Fruit fly (Drosophila melanogaster) whole organism, embryonic: Measurements from ENCODE around the gene Snapin.
A peak's percentile ranks its signal among the peaks of the same experiment; 100 is the strongest.

ENCODE experiments used
- Aef1 ChIP-seq: fragments of 200-800 bp; sonication (Bioruptor generic); IDR thresholded peaks from 3 replicates; pipeline ENCODE4 v1.3.6; 2022; ENCODE audit warnings: missing biosample characterization, missing genetic modification characterization
- Antp ChIP-seq: fragments of 200-800 bp; sonication (Bioruptor generic); optimal IDR thresholded peaks from 3 replicates; lab custom pipeline; 2016; ENCODE audit warnings: missing biosample characterization, missing genetic modification characterization
- Blimp-1 ChIP-seq: fragments of 200-800 bp; sonication (Bioruptor generic); optimal IDR thresholded peaks from 3 replicates; lab custom pipeline; 2018; ENCODE audit warnings: missing biosample characterization, missing genetic modification characterization, mild to moderate bottlenecking, moderate library complexity, missing genetic modification reagents
- BtbVII ChIP-seq: fragments of 200-800 bp; sonication (Bioruptor generic); optimal IDR thresholded peaks from 3 replicates; lab custom pipeline; 2017; ENCODE audit warnings: missing biosample characterization, mild to moderate bottlenecking, missing genetic modification characterization
- CG10209 ChIP-seq: fragments of 200-800 bp; sonication (Bioruptor generic); optimal IDR thresholded peaks from 3 replicates; lab custom pipeline; 2017; ENCODE audit warnings: missing biosample characterization, mild to moderate bottlenecking, missing genetic modification characterization, missing genetic modification reagents
- CG10462 ChIP-seq: fragments of 200-800 bp; sonication (Bioruptor generic); optimal IDR thresholded peaks from 2 replicates; lab custom pipeline; 2016; ENCODE audit warnings: missing biosample characterization, missing genetic modification characterization
- CG11695 ChIP-seq: fragments of 200-800 bp; sonication (Bioruptor generic); IDR thresholded peaks from 3 replicates; pipeline ENCODE4 v1.3.6; 2022; ENCODE audit warnings: missing biosample characterization, missing genetic modification characterization
- CG13287 ChIP-seq: fragments of 200-800 bp; sonication (Bioruptor generic); IDR thresholded peaks from 2 replicates; pipeline ENCODE4 v1.3.6; 2022; ENCODE audit warnings: missing biosample characterization, missing genetic modification characterization; ENCODE audit not compliant: partially characterized antibody
- CG16779 ChIP-seq: fragments of 200-800 bp; sonication (Bioruptor generic); IDR thresholded peaks from 2 replicates; pipeline ENCODE4 v1.3.6; 2022; ENCODE audit warnings: missing biosample characterization, missing genetic modification characterization
- CG16863 ChIP-seq: fragments of 200-800 bp; sonication (Bioruptor generic); optimal IDR thresholded peaks from 3 replicates; lab custom pipeline; 2016; ENCODE audit warnings: missing biosample characterization, missing genetic modification characterization
- CG17385 ChIP-seq: fragments of 200-800 bp; sonication (Bioruptor generic); optimal IDR thresholded peaks from 3 replicates; lab custom pipeline; 2018; ENCODE audit warnings: missing biosample characterization, mild to moderate bottlenecking, missing genetic modification characterization
- CG17829 ChIP-seq: fragments of 200-800 bp; optimal IDR thresholded peaks from 2 replicates; lab custom pipeline; 2019; ENCODE audit warnings: missing biosample characterization, mild to moderate bottlenecking, missing genetic modification characterization, moderate library complexity
- CG18619 ChIP-seq: fragments of 200-800 bp; sonication (Bioruptor generic); optimal IDR thresholded peaks from 3 replicates; lab custom pipeline; 2017; ENCODE audit warnings: missing biosample characterization, mild to moderate bottlenecking, missing genetic modification characterization
- CG2120 ChIP-seq: fragments of 200-800 bp; sonication (Bioruptor generic); optimal IDR thresholded peaks from 3 replicates; lab custom pipeline; 2016; ENCODE audit warnings: missing biosample characterization, missing genetic modification characterization
- CG31441 ChIP-seq: fragments of 200-800 bp; sonication (Bioruptor generic); IDR thresholded peaks from 2 replicates; pipeline ENCODE4 v1.3.6; 2022; ENCODE audit warnings: missing biosample characterization, missing genetic modification characterization
- CG3281 ChIP-seq: fragments of 200-800 bp; sonication (Bioruptor generic); optimal IDR thresholded peaks from 3 replicates; lab custom pipeline; 2017; ENCODE audit warnings: missing biosample characterization, mild to moderate bottlenecking, missing genetic modification characterization
- CG3847 ChIP-seq: fragments of 200-800 bp; sonication (Bioruptor generic); IDR thresholded peaks from 2 replicates; pipeline ENCODE4 v1.3.6; 2022; ENCODE audit warnings: missing biosample characterization, missing genetic modification characterization
- CG5953 ChIP-seq: fragments of 200-800 bp; sonication (Bioruptor generic); IDR thresholded peaks from 2 replicates; pipeline ENCODE4 v1.3.6; 2022; ENCODE audit warnings: missing biosample characterization, missing genetic modification characterization
- CG7556 ChIP-seq: fragments of 200-800 bp; sonication (Bioruptor generic); optimal IDR thresholded peaks from 2 replicates; lab custom pipeline; 2017; ENCODE audit warnings: missing biosample characterization, mild to moderate bottlenecking, missing genetic modification characterization
- CG9932 ChIP-seq: fragments of 200-800 bp; sonication (Bioruptor generic); IDR thresholded peaks from 2 replicates; pipeline ENCODE4 v1.3.6; 2022; ENCODE audit warnings: missing biosample characterization, missing genetic modification characterization
- D ChIP-seq, 2 experiments: fragments of 200-800 bp in 1 of 2; fragments of >200 bp in 1 of 2; sonication (Bioruptor generic) in 1 of 2; optimal IDR thresholded peaks; 2 replicates in 1 of 2; 3 replicates in 1 of 2; lab custom pipeline; 2017; ENCODE audit warnings: mild to moderate bottlenecking in 1 of 2, missing biosample characterization in 1 of 2, missing genetic modification characterization in 1 of 2, missing genetic modification reagents in 1 of 2
- Ets65A ChIP-seq: fragments of 200-800 bp; sonication (Bioruptor generic); peaks from one replicate; lab custom pipeline; 2016; ENCODE audit warnings: missing biosample characterization, missing genetic modification characterization
- Gsc ChIP-seq: fragments of 200-800 bp; sonication (Bioruptor generic); IDR thresholded peaks from 2 replicates; pipeline ENCODE4 v1.3.6; 2022; ENCODE audit warnings: missing biosample characterization, missing genetic modification characterization
- Gug ChIP-seq: fragments of 200-800 bp; sonication (Bioruptor generic); IDR thresholded peaks from 4 replicates; pipeline ENCODE4 v1.3.6; 2022; ENCODE audit warnings: missing biosample characterization, missing genetic modification characterization
- Hmr ChIP-seq: fragments of 200-800 bp; sonication (Bioruptor generic); optimal IDR thresholded peaks from 3 replicates; lab custom pipeline; 2017; ENCODE audit warnings: mild to moderate bottlenecking, missing biosample characterization, missing genetic modification reagents, missing genetic modification characterization
- Meics ChIP-seq: fragments of 200-800 bp; sonication (Bioruptor generic); optimal IDR thresholded peaks from 2 replicates; lab custom pipeline; 2017; ENCODE audit warnings: missing biosample characterization, mild to moderate bottlenecking, missing genetic modification characterization
- Mrtf ChIP-seq: fragments of 200-800 bp; sonication (Bioruptor generic); IDR thresholded peaks from 3 replicates; pipeline ENCODE4 v1.3.6; 2022; ENCODE audit warnings: missing biosample characterization, missing genetic modification characterization
- NFAT ChIP-seq: fragments of 200-800 bp; sonication (Bioruptor generic); IDR thresholded peaks from 2 replicates; pipeline ENCODE4 v1.3.6; 2022; ENCODE audit warnings: missing biosample characterization, missing genetic modification characterization
- Pdp1 ChIP-seq, 2 experiments: fragments of 200-800 bp; sonication (Bioruptor generic); optimal IDR thresholded peaks; 3 replicates each; lab custom pipeline; 2016; ENCODE audit warnings: missing biosample characterization in 2 of 2, missing genetic modification characterization in 2 of 2, mild to moderate bottlenecking in 1 of 2, moderate library complexity in 1 of 2
- Poxn ChIP-seq: fragments of 200-800 bp; sonication (Bioruptor generic); IDR thresholded peaks from 2 replicates; pipeline ENCODE4 v1.3.6; 2022; ENCODE audit warnings: missing biosample characterization, missing genetic modification characterization
- Rfx ChIP-seq: fragments of 200-800 bp; sonication (Bioruptor generic); IDR thresholded peaks from 2 replicates; pipeline ENCODE4 v1.3.6; 2022; ENCODE audit warnings: missing biosample characterization, missing genetic modification characterization
- Trl ChIP-seq, 3 experiments: fragments of >200 bp in 2 of 3; fragments of 200-800 bp in 1 of 3; sonication (Bioruptor generic) in 1 of 3; optimal IDR thresholded peaks; 2 replicates in 1 of 3; 3 replicates in 2 of 3; lab custom pipeline; 2016 to 2017; ENCODE audit warnings: missing biosample characterization in 1 of 3, missing genetic modification characterization in 1 of 3
- bcd ChIP-seq: fragments of 200-800 bp; sonication (Bioruptor generic); optimal IDR thresholded peaks from 2 replicates; lab custom pipeline; 2017; ENCODE audit warnings: missing biosample characterization, mild to moderate bottlenecking, missing genetic modification characterization
- dpn ChIP-seq, 2 experiments: fragments of 200-800 bp; sonication (Bioruptor generic); optimal IDR thresholded peaks; 3 replicates each; lab custom pipeline; 2016; ENCODE audit warnings: missing biosample characterization in 2 of 2, missing genetic modification characterization in 2 of 2
- ftz-f1 ChIP-seq: fragments of 200-800 bp; sonication (Bioruptor generic); optimal IDR thresholded peaks from 2 replicates; lab custom pipeline; 2016; ENCODE audit warnings: missing biosample characterization, missing genetic modification characterization
- gce ChIP-seq: fragments of 200-800 bp; sonication (Bioruptor generic); IDR thresholded peaks from 3 replicates; pipeline ENCODE4 v1.3.6; 2022; ENCODE audit warnings: missing biosample characterization, missing genetic modification characterization
- hkb ChIP-seq, 2 experiments: fragments of 200-800 bp in 1 of 2; fragments of >200 bp in 1 of 2; sonication (Bioruptor generic) in 1 of 2; IDR thresholded peaks in 1 of 2; optimal IDR thresholded peaks in 1 of 2; 2 replicates each; pipeline versions ENCODE4 v1.3.6 to Lab custom; 2017 to 2022; ENCODE audit warnings: missing biosample characterization in 1 of 2, missing genetic modification characterization in 1 of 2
- kah ChIP-seq: fragments of 200-800 bp; sonication (Bioruptor generic); optimal IDR thresholded peaks from 2 replicates; lab custom pipeline; 2018; ENCODE audit warnings: missing biosample characterization, mild to moderate bottlenecking, missing genetic modification characterization
- ken ChIP-seq: fragments of 200-800 bp; sonication (Bioruptor generic); IDR thresholded peaks from 3 replicates; pipeline ENCODE4 v1.3.6; 2022; ENCODE audit warnings: missing biosample characterization, missing genetic modification characterization
- lmd ChIP-seq: fragments of 200-800 bp; sonication (Bioruptor generic); IDR thresholded peaks from 2 replicates; pipeline ENCODE4 v1.3.6; 2022; ENCODE audit warnings: missing biosample characterization, missing genetic modification characterization
- sd ChIP-seq: fragments of 200-800 bp; sonication (Bioruptor generic); optimal IDR thresholded peaks from 3 replicates; lab custom pipeline; 2018; ENCODE audit warnings: missing biosample characterization, mild to moderate bottlenecking, missing genetic modification characterization, moderate library complexity
- slbo ChIP-seq: fragments of 200-800 bp; sonication (Bioruptor generic); IDR thresholded peaks from 2 replicates; pipeline ENCODE4 v1.3.6; 2022; ENCODE audit warnings: missing biosample characterization, missing genetic modification characterization
- sr ChIP-seq: fragments of 200-800 bp; sonication (Bioruptor generic); IDR thresholded peaks from 3 replicates; pipeline ENCODE4 v1.3.6; 2022; ENCODE audit warnings: missing biosample characterization, missing genetic modification characterization
- stwl ChIP-seq: fragments of 200-800 bp; sonication (Bioruptor generic); optimal IDR thresholded peaks from 3 replicates; lab custom pipeline; 2018; ENCODE audit warnings: missing biosample characterization, mild to moderate bottlenecking, missing genetic modification characterization, moderate library complexity
- trh ChIP-seq: fragments of 200-800 bp; sonication (Bioruptor generic); optimal IDR thresholded peaks from 2 replicates; lab custom pipeline; 2016; ENCODE audit warnings: missing biosample characterization, missing genetic modification characterization
- tup ChIP-seq: fragments of 200-800 bp; sonication (Bioruptor generic); optimal IDR thresholded peaks from 2 replicates; lab custom pipeline; 2016; ENCODE audit warnings: missing biosample characterization, mild to moderate bottlenecking, missing genetic modification characterization, moderate library complexity
- unpg ChIP-seq: fragments of 200-800 bp; sonication (Bioruptor generic); optimal IDR thresholded peaks from 3 replicates; lab custom pipeline; 2018; ENCODE audit warnings: missing biosample characterization, mild to moderate bottlenecking, missing genetic modification characterization, moderate library complexity
- wdn ChIP-seq: fragments of 200-800 bp; sonication (Bioruptor generic); IDR thresholded peaks from 2 replicates; pipeline ENCODE4 v1.3.6; 2022; ENCODE audit warnings: missing biosample characterization, missing genetic modification characterization
- zfh2 ChIP-seq: fragments of 200-800 bp; sonication (Bioruptor generic); optimal IDR thresholded peaks from 2 replicates; lab custom pipeline; 2016; ENCODE audit warnings: missing biosample characterization, missing genetic modification characterization

The Snapin gene

dm6 chr2L:2729882-2730281, 29.6 kb downstream of the Snapin start (continued):
- TF ChIP-seq Trl (optimal IDR thresholded peaks at IDR 0.05; lab: Kevin White, UChicago): no peak
- peak; percentile 6 for TF ChIP-seq Trl (GFP tag; optimal IDR thresholded peaks at IDR 0.05; lab: Kevin White, UChicago)
- TF ChIP-seq CG31441 (GFP tag; lab: Robert Waterston, UW): 0 out of 2 replicates have a peak, but pooled peaks have one; percentile 16
- peak; percentile 25 for TF ChIP-seq CG17385 (GFP tag; lab: Kevin White, UChicago)
- no peak for TF ChIP-seq gce (GFP tag; lab: Robert Waterston, UW)
- TF ChIP-seq Poxn (GFP tag; lab: Robert Waterston, UW): no peak
- TF ChIP-seq Ets65A (GFP tag; lab: Kevin White, UChicago): peak; percentile 73
- no peak for TF ChIP-seq D (optimal IDR thresholded peaks at IDR 0.05; lab: Kevin White, UChicago)
- TF ChIP-seq D (GFP tag; optimal IDR thresholded peaks at IDR 0.05; lab: Kevin White, UChicago): no peak
- TF ChIP-seq hkb (optimal IDR thresholded peaks at IDR 0.05; lab: Kevin White, UChicago): no peak
- peak; percentile 15; the same call in 1 of the 2 replicates for TF ChIP-seq hkb (GFP tag; IDR thresholded peaks at IDR 0.05; lab: Robert Waterston, UW)
- TF ChIP-seq CG7556 (GFP tag; lab: Kevin White, UChicago): no peak
- TF ChIP-seq slbo (GFP tag; lab: Robert Waterston, UW): peak; percentile 70
- TF ChIP-seq ftz-f1 (GFP tag; lab: Kevin White, UChicago): peak; percentile 58
- peak; percentile 35; the same call in 1 of the 3 replicates for TF ChIP-seq ken (GFP tag; lab: Robert Waterston, UW)
- TF ChIP-seq Hmr (GFP tag; lab: Kevin White, UChicago): peak; percentile 61
- TF ChIP-seq CG2120 (GFP tag; lab: Kevin White, UChicago): peak; percentile 62
- TF ChIP-seq Rfx (GFP tag; lab: Robert Waterston, UW): peak; percentile 88
- TF ChIP-seq zfh2 (GFP tag; lab: Kevin White, UChicago): peak; percentile 29
- 0 out of 3 replicates have a peak, but pooled peaks have one; percentile 26 for TF ChIP-seq sr (GFP tag; lab: Robert Waterston, UW)
- no peak for TF ChIP-seq CG10462 (GFP tag; lab: Kevin White, UChicago)
- no peak for TF ChIP-seq Aef1 (GFP tag; lab: Robert Waterston, UW)
- TF ChIP-seq CG18619 (GFP tag; lab: Kevin White, UChicago): peak; percentile 40
- TF ChIP-seq lmd (GFP tag; lab: Robert Waterston, UW): peak; percentile 52; the same call in 1 of the 2 replicates
- no peak for TF ChIP-seq Pdp1 (GFP tag; optimal IDR thresholded peaks at IDR 0.05; lab: Kevin White, UChicago)
- peak; percentile 59 for TF ChIP-seq CG3281 (GFP tag; lab: Kevin White, UChicago)
- TF ChIP-seq CG9932: peak; percentile 75
- peak; percentile 1 to 61 for TF ChIP-seq dpn (GFP tag; optimal IDR thresholded peaks at IDR 0.05; lab: Kevin White, UChicago)
- TF ChIP-seq tup (GFP tag; lab: Kevin White, UChicago): no peak
- TF ChIP-seq unpg: peak; percentile 48
- TF ChIP-seq NFAT (GFP tag; lab: Robert Waterston, UW): peak; percentile 93
- no peak for TF ChIP-seq stwl (tag; lab: Kevin White, UChicago)
- peak; percentile 41 for TF ChIP-seq BtbVII (GFP tag; lab: Kevin White, UChicago)
- peak; percentile 73 for TF ChIP-seq Meics (GFP tag; lab: Kevin White, UChicago)
- no peak for TF ChIP-seq CG16863 (GFP tag; lab: Kevin White, UChicago)
- TF ChIP-seq CG13287: peak; percentile 13; the same call in 1 of the 2 replicates
- peak; percentile 50 for TF ChIP-seq bcd (GFP tag; lab: Kevin White, UChicago)
- peak; percentile 9 for TF ChIP-seq Blimp-1 (GFP tag; lab: Kevin White, UChicago)
- peak; percentile 8 for TF ChIP-seq CG17829
- TF ChIP-seq CG5953 (GFP tag; lab: Robert Waterston, UW): no peak
- TF ChIP-seq trh (GFP tag; lab: Kevin White, UChicago): no peak
- TF ChIP-seq CG16779 (GFP tag; lab: Robert Waterston, UW): peak; percentile 64; the same call in 1 of the 2 replicates
- 0 out of 3 replicates have a peak, but pooled peaks have one; percentile 11 for TF ChIP-seq CG11695
- peak; percentile 27 for TF ChIP-seq sd (tag; lab: Kevin White, UChicago)
- TF ChIP-seq CG10209 (GFP tag; lab: Kevin White, UChicago): peak; percentile 28
- peak; percentile 44 for TF ChIP-seq Antp
- TF ChIP-seq wdn: peak; percentile 35; the same call in 1 of the 2 replicates
- TF ChIP-seq CG3847 (GFP tag; lab: Robert Waterston, UW): peak; percentile 44; the same call in 1 of the 2 replicates
- peak; percentile 65; the same call in 1 of the 3 replicates for TF ChIP-seq Mrtf (GFP tag; lab: Robert Waterston, UW)
- no peak for TF ChIP-seq kah (GFP tag; lab: Kevin White, UChicago)
- TF ChIP-seq Gsc (GFP tag; lab: Robert Waterston, UW): no peak
- TF ChIP-seq Gug: peak; percentile 86; the same call in 3 of the 4 replicates
